Fruit fly (Drosophila melanogaster): ENCODE results near the gene CG7126.

The CG7126 gene

DNA sequence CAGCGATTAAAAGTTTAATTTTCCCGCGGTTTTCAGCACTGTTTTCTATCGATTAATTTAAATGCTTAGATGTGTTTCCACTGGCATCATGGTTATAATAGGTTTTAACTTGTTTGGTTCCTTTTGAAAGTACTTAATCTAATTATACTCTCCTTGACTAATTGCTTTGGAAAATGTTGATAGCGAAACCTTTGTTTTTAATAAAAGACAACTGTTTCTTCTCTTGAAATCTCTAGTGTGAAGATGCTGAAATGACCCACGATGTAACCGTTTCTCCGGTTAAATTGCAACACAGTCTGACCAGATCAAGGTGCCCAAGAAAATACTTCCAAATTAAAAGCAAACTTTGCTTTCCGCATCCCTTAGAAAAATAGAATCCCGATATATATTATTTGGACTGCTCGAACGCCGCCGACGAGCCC, 3.7 kb downstream of the CG7126 start, which contains the start of gene Dlc90F (continued):
- TF ChIP-seq Mes4 (GFP tag; optimal IDR thresholded peaks at IDR 0.05) = peak; percentile 81
- TF ChIP-seq CG9215 (GFP tag; IDR thresholded peaks at IDR 0.05) = peak; percentile 82
- TF ChIP-seq TFAM (GFP tag; optimal IDR thresholded peaks at IDR 0.05) = peak; percentile 21
- peak; percentile 72 for TF ChIP-seq CG6272 (GFP tag; IDR thresholded peaks at IDR 0.05)
- TF ChIP-seq bab2 (GFP tag; optimal IDR thresholded peaks at IDR 0.05) = peak; percentile 85
- TF ChIP-seq CG1792 (GFP tag; optimal IDR thresholded peaks at IDR 0.05) = peak; percentile 51
- TF ChIP-seq tap (tag; optimal IDR thresholded peaks at IDR 0.05) = no peak
- TF ChIP-seq pb (GFP tag; optimal IDR thresholded peaks at IDR 0.05) = peak; percentile 67
- TF ChIP-seq psq (GFP tag; optimal IDR thresholded peaks at IDR 0.05) = no peak
- TF ChIP-seq tio (GFP tag; optimal IDR thresholded peaks at IDR 0.05) = peak; percentile 86
- TF ChIP-seq CG30020 (tag; optimal IDR thresholded peaks at IDR 0.05) = peak; percentile 84
- peak; percentile 86 for TF ChIP-seq CG12391 (tag; optimal IDR thresholded peaks at IDR 0.05)
- no peak for TF ChIP-seq Poxn (GFP tag; IDR thresholded peaks at IDR 0.05)
- TF ChIP-seq Ravus (GFP tag; IDR thresholded peaks at IDR 0.05) = peak; percentile 28; the same call in 1 of the 2 replicates
- TF ChIP-seq sug (tag; optimal IDR thresholded peaks at IDR 0.05) = peak; percentile 76
- no peak for TF ChIP-seq CG34224 (GFP tag; IDR thresholded peaks at IDR 0.05; ENCODE audit: partially characterized antibody)
- TF ChIP-seq Antp (GFP tag; optimal IDR thresholded peaks at IDR 0.05) = peak; percentile 81
- TF ChIP-seq dimm (GFP tag; IDR thresholded peaks at IDR 0.05) = peak; percentile 72
- peak; percentile 43 for TF ChIP-seq CG15479 (GFP tag; optimal IDR thresholded peaks at IDR 0.05)
- peak; percentile 82 for TF ChIP-seq crc (GFP tag; optimal IDR thresholded peaks at IDR 0.05)
- TF ChIP-seq mam (GFP tag; optimal IDR thresholded peaks at IDR 0.05) = peak; percentile 85
- no peak for TF ChIP-seq MTF-1 (GFP tag; optimal IDR thresholded peaks at IDR 0.05; ENCODE audit: borderline replicate concordance)
- peak; percentile 65 for TF ChIP-seq CG3995 (GFP tag; optimal IDR thresholded peaks at IDR 0.05)
- TF ChIP-seq lab (GFP tag; optimal IDR thresholded peaks at IDR 0.05) = peak; percentile 67
- TF ChIP-seq Neu2 (GFP tag; optimal IDR thresholded peaks at IDR 0.05; ENCODE audit: borderline replicate concordance) = no peak
- peak in 1 of 2 experiments; percentile 68 for TF ChIP-seq Eip74EF (GFP tag; optimal IDR thresholded peaks at IDR 0.05)
- TF ChIP-seq CG7786 (GFP tag; optimal IDR thresholded peaks at IDR 0.05) = peak; percentile 77
- TF ChIP-seq dmrt11E (tag; optimal IDR thresholded peaks at IDR 0.05) = peak; percentile 82
- peak; percentile 67 for TF ChIP-seq cato (GFP tag; optimal IDR thresholded peaks at IDR 0.05; ENCODE audit: borderline replicate concordance)
- peak; percentile 90 for TF ChIP-seq CG9797 (GFP tag; optimal IDR thresholded peaks at IDR 0.05)
- TF ChIP-seq YL-1 (GFP tag; optimal IDR thresholded peaks at IDR 0.05) = peak; percentile 18
- peak; percentile 100 for TF ChIP-seq CG7357 (GFP tag; IDR thresholded peaks at IDR 0.05)
- peak; percentile 44 for TF ChIP-seq Dp (GFP tag; optimal IDR thresholded peaks at IDR 0.05)
- TF ChIP-seq cwo (GFP tag; optimal IDR thresholded peaks at IDR 0.05) = peak; percentile 10
- TF ChIP-seq CG17385 (GFP tag; optimal IDR thresholded peaks at IDR 0.05) = peak; percentile 32
- TF ChIP-seq dpn (GFP tag; optimal IDR thresholded peaks at IDR 0.05) = peak; percentile 76 to 85
- peak; percentile 33 for TF ChIP-seq exex (tag; optimal IDR thresholded peaks at IDR 0.05)
- peak; percentile 85 for TF ChIP-seq lmd (GFP tag; IDR thresholded peaks at IDR 0.05)
- peak; percentile 86 for TF ChIP-seq ken (GFP tag; IDR thresholded peaks at IDR 0.05)
- peak; percentile 68; the same call in 2 of the 3 replicates for TF ChIP-seq croc (GFP tag; conservative IDR thresholded peaks at IDR 0.05)
- peak; percentile 90 for TF ChIP-seq CoRest (tag; optimal IDR thresholded peaks at IDR 0.05)
- no peak for TF ChIP-seq sqz (GFP tag; optimal IDR thresholded peaks at IDR 0.05)
- peak; percentile 22 for TF ChIP-seq btn (GFP tag; optimal IDR thresholded peaks at IDR 0.05)
- TF ChIP-seq CG10147 (GFP tag; optimal IDR thresholded peaks at IDR 0.05) = peak; percentile 57
- TF ChIP-seq CG14667 (GFP tag; IDR thresholded peaks at IDR 0.05) = peak; percentile 77
- TF ChIP-seq CG4424 (GFP tag; optimal IDR thresholded peaks at IDR 0.05) = peak; percentile 66
- peak; percentile 80 for TF ChIP-seq CG14014 (GFP tag; IDR thresholded peaks at IDR 0.05)
- TF ChIP-seq bowl (GFP tag; IDR thresholded peaks at IDR 0.05) = no peak
- peak; percentile 88 for TF ChIP-seq CG13624 (GFP tag; optimal IDR thresholded peaks at IDR 0.05)
- TF ChIP-seq zfh1 (GFP tag; IDR thresholded peaks at IDR 0.05) = peak; percentile 85
- TF ChIP-seq kah (GFP tag; optimal IDR thresholded peaks at IDR 0.05) = no peak
